Fruit fly (Drosophila melanogaster) whole organism, embryonic: ENCODE data around the gene CG16957.

Experiments used
- Adf1 ChIP-seq: fragments of 200-800 bp; sonication (Bioruptor generic); IDR thresholded peaks from 2 replicates; pipeline ENCODE4 v1.3.6; 2022; ENCODE audit warnings: missing biosample characterization, missing genetic modification characterization
- CG11504 ChIP-seq: fragments of 200-800 bp; sonication (Bioruptor generic); optimal IDR thresholded peaks from 3 replicates; lab custom pipeline; 2019; ENCODE audit warnings: missing biosample characterization, mild to moderate bottlenecking, missing genetic modification characterization, moderate library complexity
- CG11560 ChIP-seq: fragments of 200-800 bp; sonication (Bioruptor generic); IDR thresholded peaks from 3 replicates; pipeline ENCODE4 v1.3.6; 2022; ENCODE audit warnings: missing biosample characterization, missing genetic modification characterization
- CG12071 ChIP-seq: fragments of 200-800 bp; sonication (Bioruptor generic); optimal IDR thresholded peaks from 3 replicates; lab custom pipeline; 2018; ENCODE audit warnings: missing biosample characterization, mild to moderate bottlenecking, missing genetic modification characterization
- CG12942 ChIP-seq: fragments of 200-800 bp; sonication (Bioruptor generic); optimal IDR thresholded peaks from 3 replicates; lab custom pipeline; 2016; ENCODE audit warnings: missing biosample characterization, missing genetic modification characterization
- CG13296 ChIP-seq: fragments of 200-800 bp; sonication (Bioruptor generic); optimal IDR thresholded peaks from 3 replicates; lab custom pipeline; 2018; ENCODE audit warnings: missing biosample characterization, mild to moderate bottlenecking, missing genetic modification characterization
- CG1602 ChIP-seq: fragments of 200-800 bp; sonication (Bioruptor generic); optimal IDR thresholded peaks from 3 replicates; lab custom pipeline; 2016; ENCODE audit warnings: missing biosample characterization, missing genetic modification characterization
- CG17361 ChIP-seq: fragments of 200-800 bp; sonication (Bioruptor generic); IDR thresholded peaks from 3 replicates; pipeline ENCODE4 v1.3.6; 2022; ENCODE audit warnings: missing biosample characterization, missing genetic modification characterization
- CG2202 ChIP-seq: fragments of 200-800 bp; sonication (Bioruptor generic); optimal IDR thresholded peaks from 2 replicates; lab custom pipeline; 2018; ENCODE audit warnings: missing biosample characterization, mild to moderate bottlenecking, missing genetic modification characterization
- CG2712 ChIP-seq: fragments of 200-800 bp; optimal IDR thresholded peaks from 3 replicates; lab custom pipeline; 2019; ENCODE audit warnings: missing biosample characterization, mild to moderate bottlenecking, missing genetic modification characterization, moderate library complexity
- CG2889 ChIP-seq: fragments of 200-800 bp; sonication (Bioruptor generic); IDR thresholded peaks from 3 replicates; pipeline ENCODE4 v1.3.6; 2022; ENCODE audit warnings: missing biosample characterization, missing genetic modification characterization
- CG30020 ChIP-seq: fragments of 200-800 bp; optimal IDR thresholded peaks from 2 replicates; lab custom pipeline; 2019; ENCODE audit warnings: missing biosample characterization, mild to moderate bottlenecking, missing genetic modification characterization, moderate library complexity
- CG30403 ChIP-seq: fragments of 200-800 bp; sonication (Bioruptor generic); optimal IDR thresholded peaks from 3 replicates; lab custom pipeline; 2016; ENCODE audit warnings: missing biosample characterization, missing genetic modification characterization
- CG33557 ChIP-seq: fragments of 200-800 bp; sonication (Bioruptor generic); optimal IDR thresholded peaks from 2 replicates; lab custom pipeline; 2019; ENCODE audit warnings: missing biosample characterization, mild to moderate bottlenecking, missing genetic modification characterization, moderate library complexity
- CG4404 ChIP-seq: fragments of 200-800 bp; sonication (Bioruptor generic); IDR thresholded peaks from 2 replicates; pipeline ENCODE4 v1.3.6; 2022; ENCODE audit warnings: missing biosample characterization, missing genetic modification characterization
- CG4617 ChIP-seq: fragments of 200-800 bp; sonication (Bioruptor generic); optimal IDR thresholded peaks from 3 replicates; lab custom pipeline; 2016; ENCODE audit warnings: missing biosample characterization, missing genetic modification characterization, borderline replicate concordance
- CG4854 ChIP-seq: fragments of 200-800 bp; sonication (Bioruptor generic); optimal IDR thresholded peaks from 2 replicates; lab custom pipeline; 2016; ENCODE audit warnings: missing biosample characterization, missing genetic modification characterization, inconsistent platforms
- CG5180 ChIP-seq: fragments of 200-800 bp; sonication (Bioruptor generic); optimal IDR thresholded peaks from 3 replicates; lab custom pipeline; 2017; ENCODE audit warnings: missing biosample characterization, missing genetic modification characterization, mild to moderate bottlenecking, moderate library complexity, missing genetic modification reagents
- CG5245 ChIP-seq: fragments of 200-800 bp; sonication (Bioruptor generic); optimal IDR thresholded peaks from 3 replicates; lab custom pipeline; 2016; ENCODE audit warnings: missing biosample characterization, missing genetic modification characterization
- CG6175 ChIP-seq: fragments of 200-800 bp; sonication (Bioruptor generic); IDR thresholded peaks from 3 replicates; pipeline ENCODE4 v1.3.6; 2022; ENCODE audit warnings: missing biosample characterization, missing genetic modification characterization
- CG6689 ChIP-seq: fragments of 200-800 bp; sonication (Bioruptor generic); IDR thresholded peaks from 2 replicates; pipeline ENCODE4 v1.3.6; 2022; ENCODE audit warnings: missing biosample characterization, missing genetic modification characterization
- CG6765 ChIP-seq: fragments of 200-800 bp; sonication (Bioruptor generic); optimal IDR thresholded peaks from 3 replicates; lab custom pipeline; 2017; ENCODE audit warnings: missing biosample characterization, mild to moderate bottlenecking, missing genetic modification characterization
- CG7987 ChIP-seq: fragments of 200-800 bp; sonication (Bioruptor generic); optimal IDR thresholded peaks from 2 replicates; lab custom pipeline; 2018; ENCODE audit warnings: missing biosample characterization, mild to moderate bottlenecking, missing genetic modification characterization, moderate library complexity
- CoRest ChIP-seq: fragments of 200-800 bp; sonication (Bioruptor generic); optimal IDR thresholded peaks from 3 replicates; lab custom pipeline; 2018; ENCODE audit warnings: missing biosample characterization, mild to moderate bottlenecking, missing genetic modification characterization, moderate library complexity
- Dll ChIP-seq: fragments of 200-800 bp; sonication (Bioruptor generic); IDR thresholded peaks from 4 replicates; pipeline ENCODE4 v1.3.6; 2022; ENCODE audit warnings: missing biosample characterization, missing genetic modification characterization; ENCODE audit not compliant: partially characterized antibody
- Doc3 ChIP-seq: fragments of 200-800 bp; sonication (Bioruptor generic); IDR thresholded peaks from 3 replicates; pipeline ENCODE4 v1.3.6; 2022; ENCODE audit warnings: missing biosample characterization, missing genetic modification characterization; ENCODE audit not compliant: partially characterized antibody
- Elba2 ChIP-seq: fragments of 200-800 bp; sonication (Bioruptor generic); optimal IDR thresholded peaks from 3 replicates; lab custom pipeline; 2016; ENCODE audit warnings: missing biosample characterization, missing genetic modification characterization
- Hr3 ChIP-seq: fragments of 200-800 bp; sonication (Bioruptor generic); optimal IDR thresholded peaks from 3 replicates; lab custom pipeline; 2016; ENCODE audit warnings: missing biosample characterization, missing genetic modification characterization
- Hr39 ChIP-seq: fragments of >200 bp; optimal IDR thresholded peaks from 2 replicates; lab custom pipeline; 2017
- Hr78 ChIP-seq, 2 experiments: fragments of 200-800 bp in 1 of 2; fragments of >200 bp in 1 of 2; sonication (Bioruptor generic) in 1 of 2; optimal IDR thresholded peaks; 2 replicates each; lab custom pipeline; 2017 to 2019; ENCODE audit warnings: missing biosample characterization in 2 of 2, missing genetic modification characterization in 2 of 2, mild to moderate bottlenecking in 1 of 2, moderate library complexity in 1 of 2
- Hsf ChIP-seq: fragments of 200-800 bp; sonication (Bioruptor generic); optimal IDR thresholded peaks from 3 replicates; lab custom pipeline; 2016; ENCODE audit warnings: missing biosample characterization, missing genetic modification characterization
- Mes4 ChIP-seq: fragments of 200-800 bp; sonication (Bioruptor generic); optimal IDR thresholded peaks from 2 replicates; lab custom pipeline; 2016; ENCODE audit warnings: missing biosample characterization, missing genetic modification characterization
- Myb ChIP-seq: fragments of 200-800 bp; sonication (Bioruptor generic); optimal IDR thresholded peaks from 2 replicates; lab custom pipeline; 2016; ENCODE audit warnings: missing biosample characterization, missing genetic modification characterization
- Nf-YA ChIP-seq: fragments of 200-800 bp; sonication (Bioruptor generic); IDR thresholded peaks from 2 replicates; pipeline ENCODE4 v1.3.6; 2022; ENCODE audit warnings: missing biosample characterization, missing genetic modification characterization
- Optix ChIP-seq: fragments of 200-800 bp; sonication (Bioruptor generic); IDR thresholded peaks from 3 replicates; pipeline ENCODE4 v1.3.6; 2022; ENCODE audit warnings: missing biosample characterization, missing genetic modification characterization
- Six4 ChIP-seq: fragments of 200-800 bp; sonication (Bioruptor generic); optimal IDR thresholded peaks from 2 replicates; lab custom pipeline; 2016; ENCODE audit warnings: missing biosample characterization, missing genetic modification characterization
- Sox102F ChIP-seq: fragments of 200-800 bp; sonication (Bioruptor generic); optimal IDR thresholded peaks from 2 replicates; lab custom pipeline; 2018; ENCODE audit warnings: missing biosample characterization, mild to moderate bottlenecking, missing genetic modification characterization, moderate library complexity
- Tbp ChIP-seq: fragments of >200 bp; optimal IDR thresholded peaks from 2 replicates; lab custom pipeline; 2018; ENCODE audit warnings: missing biosample characterization, missing genetic modification characterization
- br ChIP-seq: fragments of >200 bp; optimal IDR thresholded peaks from 2 replicates; lab custom pipeline; 2017
- bsh ChIP-seq, 2 experiments: fragments of 200-800 bp; sonication (Bioruptor generic); optimal IDR thresholded peaks; 2 replicates each; lab custom pipeline; 2017 to 2018; ENCODE audit warnings: mild to moderate bottlenecking in 2 of 2, missing biosample characterization in 2 of 2, missing genetic modification characterization in 2 of 2, moderate library complexity in 1 of 2
- caup ChIP-seq: fragments of 200-800 bp; sonication (Bioruptor generic); optimal IDR thresholded peaks from 3 replicates; lab custom pipeline; 2017; ENCODE audit warnings: missing biosample characterization, mild to moderate bottlenecking, missing genetic modification characterization, moderate library complexity; ENCODE audit not compliant: severe bottlenecking
- chif ChIP-seq, 2 experiments: fragments of 200-800 bp; sonication (Bioruptor generic); optimal IDR thresholded peaks; 3 replicates each; lab custom pipeline; 2016; ENCODE audit warnings: missing biosample characterization in 2 of 2, missing genetic modification characterization in 2 of 2
- dimm ChIP-seq: fragments of 200-800 bp; sonication (Bioruptor generic); IDR thresholded peaks from 2 replicates; pipeline ENCODE4 v1.3.6; 2022; ENCODE audit warnings: missing biosample characterization, missing genetic modification characterization
- disco-r ChIP-seq: fragments of 200-800 bp; sonication (Bioruptor generic); optimal IDR thresholded peaks from 2 replicates; lab custom pipeline; 2016; ENCODE audit warnings: missing biosample characterization, missing genetic modification characterization
- seq ChIP-seq: fragments of 200-800 bp; sonication (Bioruptor generic); IDR thresholded peaks from 2 replicates; pipeline ENCODE4 v1.3.6; 2022; ENCODE audit warnings: missing biosample characterization, missing genetic modification characterization
- shn ChIP-seq: fragments of 200-800 bp; sonication (Bioruptor generic); optimal IDR thresholded peaks from 3 replicates; lab custom pipeline; 2016; ENCODE audit warnings: missing biosample characterization, missing genetic modification characterization
- sug ChIP-seq: fragments of 200-800 bp; optimal IDR thresholded peaks from 2 replicates; lab custom pipeline; 2019; ENCODE audit warnings: missing biosample characterization, mild to moderate bottlenecking, missing genetic modification characterization, moderate library complexity
- tio ChIP-seq: fragments of 200-800 bp; sonication (Bioruptor generic); optimal IDR thresholded peaks from 2 replicates; lab custom pipeline; 2017; ENCODE audit warnings: missing biosample characterization, missing genetic modification characterization, inconsistent platforms
- tna ChIP-seq: fragments of 200-800 bp; sonication (Bioruptor generic); IDR thresholded peaks from 2 replicates; pipeline ENCODE4 v1.3.6; 2022; ENCODE audit warnings: missing biosample characterization, missing genetic modification characterization; ENCODE audit not compliant: partially characterized antibody
- ttk ChIP-seq: fragments of 200-800 bp; sonication (Bioruptor generic); IDR thresholded peaks from 2 replicates; pipeline ENCODE4 v2.1.2; 2022; ENCODE audit warnings: missing biosample characterization, missing genetic modification characterization
- zen2 ChIP-seq: fragments of 200-800 bp; sonication (Bioruptor generic); IDR thresholded peaks from 3 replicates; pipeline ENCODE4 v1.3.6; 2022; ENCODE audit warnings: missing biosample characterization, missing genetic modification characterization; ENCODE audit not compliant: partially characterized antibody

CG16957 gene

dm6 chr2L:13387255-13387654 lies 8.7 kb downstream of the CG16957 start, which contains the start of the genes Ing5 and CG7099 (continued):
- peak; percentile 98 for TF ChIP-seq CG30403 (GFP tag; lab: Kevin White, UChicago)
- peak; percentile 94 for TF ChIP-seq CG2889
- peak; percentile 94 for TF ChIP-seq CG11504 (tag; lab: Kevin White, UChicago)
- TF ChIP-seq Hr39 (lab: Kevin White, UChicago), result no peak
- peak; percentile 97 for TF ChIP-seq CG4617 (GFP tag; lab: Kevin White, UChicago)
- peak; percentile 66 for TF ChIP-seq disco-r (GFP tag; lab: Kevin White, UChicago)
- TF ChIP-seq seq, result peak; percentile 92
- peak; percentile 90 for TF ChIP-seq CG2202 (tag; lab: Kevin White, UChicago)
- peak; percentile 79 for TF ChIP-seq Elba2 (GFP tag; lab: Kevin White, UChicago)
- TF ChIP-seq Mes4, result peak; percentile 75
- peak; percentile 86; the same call in 2 of the 3 replicates for TF ChIP-seq Optix
- TF ChIP-seq CG6765, result peak; percentile 85
- peak; percentile 97 for TF ChIP-seq CG17361 (GFP tag; lab: Robert Waterston, UW)
- peak; percentile 86 to 93 for TF ChIP-seq chif (GFP tag; optimal IDR thresholded peaks at IDR 0.05; lab: Kevin White, UChicago)
- peak; percentile 96 for TF ChIP-seq sug (tag; lab: Kevin White, UChicago)
- TF ChIP-seq CG4404 (GFP tag; lab: Robert Waterston, UW), result peak; percentile 96
- TF ChIP-seq Hr3 (GFP tag; lab: Kevin White, UChicago), result peak; percentile 97
- peak; percentile 98 for TF ChIP-seq CG1602 (GFP tag; lab: Kevin White, UChicago)
- no peak for TF ChIP-seq CG5180
- peak; percentile 77 for TF ChIP-seq Dll (GFP tag; lab: Robert Waterston, UW)
- peak; percentile 97 for TF ChIP-seq CG2712 (tag; lab: Kevin White, UChicago)
- no peak for TF ChIP-seq tna (GFP tag; lab: Robert Waterston, UW)
- TF ChIP-seq Hsf (GFP tag; lab: Kevin White, UChicago), result peak; percentile 97
- TF ChIP-seq CG4854, result peak; percentile 96
- TF ChIP-seq CG12942, result peak; percentile 96
- TF ChIP-seq CG7987 (GFP tag; lab: Kevin White, UChicago), result peak; percentile 89
- peak; percentile 72 for TF ChIP-seq Adf1 (GFP tag; lab: Robert Waterston, UW)
- peak; percentile 91 for TF ChIP-seq CG33557
- TF ChIP-seq CG6689 (GFP tag; lab: Robert Waterston, UW), result peak; percentile 96
- TF ChIP-seq Doc3 (GFP tag; lab: Robert Waterston, UW), result 0 out of 3 replicates have a peak, but pooled peaks have one; percentile 49
- TF ChIP-seq bsh (GFP tag; optimal IDR thresholded peaks at IDR 0.05; lab: Kevin White, UChicago), result peak; percentile 75 to 97
- TF ChIP-seq CG11560 (tag; lab: Robert Waterston, UW), result peak; percentile 87
- peak; percentile 64 for TF ChIP-seq Myb (GFP tag; lab: Kevin White, UChicago)
- TF ChIP-seq zen2 (GFP tag; lab: Robert Waterston, UW), result no peak; the same call in 2 of the 3 replicates
- TF ChIP-seq CG30020 (tag; lab: Kevin White, UChicago), result peak; percentile 87
- TF ChIP-seq caup (GFP tag; lab: Kevin White, UChicago), result peak; percentile 95
- peak; percentile 76 for TF ChIP-seq dimm (GFP tag; lab: Robert Waterston, UW)
- TF ChIP-seq Nf-YA (GFP tag; lab: Robert Waterston, UW), result peak; percentile 89
- peak; percentile 90 for TF ChIP-seq CG6175 (GFP tag; lab: Robert Waterston, UW)
- TF ChIP-seq br, result no peak
- no peak for TF ChIP-seq Tbp
- TF ChIP-seq CG5245 (GFP tag; lab: Kevin White, UChicago), result peak; percentile 95
- peak; percentile 94 for TF ChIP-seq CG13296 (GFP tag; lab: Kevin White, UChicago)
- TF ChIP-seq Sox102F (GFP tag; lab: Kevin White, UChicago), result peak; percentile 98
- peak; percentile 95 for TF ChIP-seq ttk (GFP tag; lab: Robert Waterston, UW)
- TF ChIP-seq CG12071 (GFP tag; lab: Kevin White, UChicago), result no peak
- peak; percentile 93 for TF ChIP-seq Six4 (GFP tag; lab: Kevin White, UChicago)
- peak; percentile 96 for TF ChIP-seq tio (GFP tag; lab: Kevin White, UChicago)
- TF ChIP-seq CoRest (tag; lab: Kevin White, UChicago), result peak; percentile 98
- peak; percentile 84 for TF ChIP-seq shn (GFP tag; lab: Kevin White, UChicago)
- no peak for TF ChIP-seq Hr78 (GFP tag; optimal IDR thresholded peaks at IDR 0.05; lab: Kevin White, UChicago)
